Fruit fly (Drosophila melanogaster): ENCODE results near the gene CG11964.
A peak's percentile ranks its signal among the peaks of the same experiment; 100 is the strongest.

Gene CG11964

DNA sequence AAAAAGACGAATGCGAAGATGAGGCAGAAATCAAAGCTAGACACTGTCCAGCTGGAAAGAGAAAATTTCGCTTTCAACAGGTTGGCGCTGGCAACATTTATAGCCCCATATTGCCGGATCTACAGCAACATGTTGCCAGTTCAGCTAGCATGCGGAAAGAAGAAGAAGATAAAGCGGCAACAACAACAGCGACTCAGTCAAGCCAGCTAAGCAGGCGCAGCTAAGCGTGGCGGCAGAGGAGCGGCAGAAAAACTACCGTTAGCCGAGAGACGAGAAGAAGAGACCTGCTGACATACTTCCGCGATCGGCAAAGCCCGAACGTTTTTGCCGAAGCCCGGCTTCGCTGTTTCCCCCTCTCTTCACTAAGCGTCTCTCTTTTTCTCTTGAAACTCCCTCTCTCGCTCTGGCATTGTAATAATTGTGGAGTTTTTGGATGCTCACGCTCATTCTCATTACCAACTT lies 10.6 kb upstream of the CG11964 start:
- TF ChIP-seq pan (optimal IDR thresholded peaks at IDR 0.05), result no peak
- peak; percentile 1 for TF ChIP-seq Dll (optimal IDR thresholded peaks at IDR 0.05)

dm6 chr3R:8954515-8955358 lies 9.9 kb upstream of the CG11964 start:
- TF ChIP-seq EcR (GFP tag; optimal IDR thresholded peaks at IDR 0.05), result no peak
- no peak for TF ChIP-seq pan (optimal IDR thresholded peaks at IDR 0.05)
- no peak for TF ChIP-seq psq (optimal IDR thresholded peaks at IDR 0.05)
- TF ChIP-seq usp (GFP tag; optimal IDR thresholded peaks at IDR 0.05), result no peak
- TF ChIP-seq Dll (optimal IDR thresholded peaks at IDR 0.05), result no peak
- no peak for TF ChIP-seq CG8478 (optimal IDR thresholded peaks at IDR 0.05)

dm6 chr3R:8949334-8950066 lies 4.7 kb upstream of the CG11964 start:
- no peak for TF ChIP-seq EcR (GFP tag; optimal IDR thresholded peaks at IDR 0.05)
- TF ChIP-seq psq (optimal IDR thresholded peaks at IDR 0.05), result no peak
- no peak for TF ChIP-seq CG8478 (optimal IDR thresholded peaks at IDR 0.05)
- TF ChIP-seq Dll (optimal IDR thresholded peaks at IDR 0.05), result no peak
- TF ChIP-seq usp (GFP tag; optimal IDR thresholded peaks at IDR 0.05), result no peak
- no peak for TF ChIP-seq pan (optimal IDR thresholded peaks at IDR 0.05)

DNA sequence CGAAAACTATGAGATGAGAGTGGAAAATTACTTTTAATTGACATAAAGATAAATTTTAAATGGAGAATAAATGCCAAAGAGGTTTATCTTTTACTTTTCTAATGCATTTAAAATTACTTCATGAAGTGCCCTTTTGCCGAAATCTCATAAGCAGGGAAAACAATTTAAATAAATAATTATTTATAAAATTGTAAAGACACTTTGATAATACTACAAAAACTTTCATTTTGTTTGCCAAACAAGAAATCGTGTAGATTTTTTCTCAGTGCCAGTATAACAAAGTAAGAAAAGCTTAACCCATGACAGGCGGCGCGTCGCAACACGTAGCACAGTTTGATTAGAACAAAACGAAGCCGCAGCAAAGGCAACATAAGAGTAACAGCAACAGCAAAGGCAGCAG lies 4.0 kb upstream of the CG11964 start:
- no peak for TF ChIP-seq EcR (GFP tag; optimal IDR thresholded peaks at IDR 0.05)
- no peak for TF ChIP-seq psq (optimal IDR thresholded peaks at IDR 0.05)
- no peak for TF ChIP-seq Dll (optimal IDR thresholded peaks at IDR 0.05)

- no peak for TF ChIP-seq usp (GFP tag; optimal IDR thresholded peaks at IDR 0.05)
- TF ChIP-seq EcR (GFP tag; optimal IDR thresholded peaks at IDR 0.05), result no peak
- TF ChIP-seq psq (optimal IDR thresholded peaks at IDR 0.05), result no peak
- no peak for TF ChIP-seq Dll (optimal IDR thresholded peaks at IDR 0.05)
- no peak for TF ChIP-seq pan (optimal IDR thresholded peaks at IDR 0.05)
- TF ChIP-seq CG8478 (optimal IDR thresholded peaks at IDR 0.05), result no peak
Observed at dm6 chr3R:8947757-8948428, 3.1 kb upstream of the CG11964 start.

DNA sequence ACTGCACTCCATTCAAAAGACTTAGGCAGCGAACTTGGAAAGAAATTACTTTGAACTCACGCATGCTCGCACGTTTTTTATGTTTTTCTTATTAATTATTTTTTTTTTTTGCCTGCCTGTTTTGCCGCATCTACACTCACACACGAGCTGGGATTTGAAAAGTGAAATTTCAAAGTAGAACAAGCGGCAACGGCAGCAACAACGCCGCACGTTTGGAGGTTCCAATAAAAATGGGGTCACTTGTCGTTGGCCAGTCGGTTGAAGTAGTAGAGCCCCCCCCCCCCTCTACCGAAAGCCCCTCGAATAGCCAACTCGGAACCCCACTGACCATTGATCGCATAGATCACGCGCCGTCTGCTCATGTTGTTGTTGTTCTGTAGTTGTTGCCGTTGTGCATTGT lies 1.6 kb upstream of the CG11964 start:
- TF ChIP-seq pan (optimal IDR thresholded peaks at IDR 0.05), result no peak
- TF ChIP-seq Dll (optimal IDR thresholded peaks at IDR 0.05), result no peak
- TF ChIP-seq psq (optimal IDR thresholded peaks at IDR 0.05), result no peak
- no peak for TF ChIP-seq EcR (GFP tag; optimal IDR thresholded peaks at IDR 0.05)
- no peak for TF ChIP-seq usp (GFP tag; optimal IDR thresholded peaks at IDR 0.05)
- no peak for TF ChIP-seq CG8478 (optimal IDR thresholded peaks at IDR 0.05)

- TF ChIP-seq usp (GFP tag; optimal IDR thresholded peaks at IDR 0.05) (no peak), psq (optimal IDR thresholded peaks at IDR 0.05) (no peak), Dll (optimal IDR thresholded peaks at IDR 0.05) (no peak), pan (optimal IDR thresholded peaks at IDR 0.05) (no peak), EcR (GFP tag; optimal IDR thresholded peaks at IDR 0.05) (no peak), CG8478 (optimal IDR thresholded peaks at IDR 0.05) (no peak)
Observed at dm6 chr3R:8945502-8946324, 893 bp upstream of the CG11964 start.

DNA sequence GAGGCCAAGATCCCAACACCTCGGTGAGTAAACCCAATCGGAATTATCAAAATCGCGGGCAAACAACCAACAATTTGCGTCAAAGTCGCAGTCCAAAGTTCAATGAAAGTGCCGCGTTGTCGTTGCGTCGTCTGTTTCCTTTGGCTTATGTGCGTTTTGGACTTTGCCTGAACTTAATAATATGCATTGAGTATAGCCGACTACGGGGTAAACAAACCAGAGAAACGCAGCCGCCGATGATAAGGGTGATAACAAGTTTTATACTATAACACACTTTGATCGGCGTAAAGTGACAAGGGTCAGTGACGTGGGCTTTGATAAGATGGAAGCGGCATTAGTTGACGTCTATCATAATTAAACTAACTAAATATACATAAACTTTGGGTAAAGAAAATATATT lies 5.1 kb downstream of the CG11964 start:
- TF ChIP-seq CG8478 (optimal IDR thresholded peaks at IDR 0.05) (no peak), psq (optimal IDR thresholded peaks at IDR 0.05) (no peak), Dll (optimal IDR thresholded peaks at IDR 0.05) (no peak), usp (GFP tag; optimal IDR thresholded peaks at IDR 0.05) (no peak), EcR (GFP tag; optimal IDR thresholded peaks at IDR 0.05) (no peak), pan (optimal IDR thresholded peaks at IDR 0.05) (no peak)

- TF ChIP-seq EcR (GFP tag; optimal IDR thresholded peaks at IDR 0.05) (no peak), usp (GFP tag; optimal IDR thresholded peaks at IDR 0.05) (no peak), psq (optimal IDR thresholded peaks at IDR 0.05) (no peak), Dll (optimal IDR thresholded peaks at IDR 0.05) (no peak), CG8478 (optimal IDR thresholded peaks at IDR 0.05) (no peak), pan (optimal IDR thresholded peaks at IDR 0.05) (no peak)
Observed at dm6 chr3R:8938494-8939404, 6.1 kb downstream of the CG11964 start, which contains the start of gene ScsbetaA. ScsbetaA (plus strand) TSS chr3R:8938724.

dm6 chr3R:8934930-8935329 lies 9.9 kb downstream of the CG11964 start, which contains the start of gene osk:
osk (plus strand) TSS chr3R:8935126.
- TF ChIP-seq usp (GFP tag; optimal IDR thresholded peaks at IDR 0.05) (no peak), pan (optimal IDR thresholded peaks at IDR 0.05) (no peak), psq (optimal IDR thresholded peaks at IDR 0.05) (no peak), EcR (GFP tag; optimal IDR thresholded peaks at IDR 0.05) (no peak), CG8478 (optimal IDR thresholded peaks at IDR 0.05) (no peak), Dll (optimal IDR thresholded peaks at IDR 0.05) (no peak)
